Worm (Caenorhabditis elegans) whole organism, late embryonic: ENCODE results near the gene glrx-22.

Source experiments
- Y22D7AL.16 ChIP-seq: sonication (generic microtip); optimal IDR thresholded peaks from 2 replicates; lab custom pipeline; 2016; ENCODE audit warnings: missing genetic modification characterization, missing compliant biosample characterization
- ama-1 ChIP-seq: fragments of 150-350 bp; optimal IDR thresholded peaks from 2 replicates; lab custom pipeline; 2014
- ceh-34 ChIP-seq: sonication (generic microtip); optimal IDR thresholded peaks from 2 replicates; lab custom pipeline; 2016; ENCODE audit warnings: mild to moderate bottlenecking, missing genetic modification characterization, missing compliant biosample characterization
- dmd-4 ChIP-seq: sonication (generic microtip); optimal IDR thresholded peaks from 2 replicates; lab custom pipeline; 2016; ENCODE audit warnings: borderline replicate concordance, missing genetic modification characterization, missing compliant biosample characterization
- fkh-10 ChIP-seq: fragments of 150-350 bp; optimal IDR thresholded peaks from 2 replicates; lab custom pipeline; 2014; ENCODE audit warnings: missing biosample characterization, missing genetic modification reagents, missing genetic modification characterization

DNA sequence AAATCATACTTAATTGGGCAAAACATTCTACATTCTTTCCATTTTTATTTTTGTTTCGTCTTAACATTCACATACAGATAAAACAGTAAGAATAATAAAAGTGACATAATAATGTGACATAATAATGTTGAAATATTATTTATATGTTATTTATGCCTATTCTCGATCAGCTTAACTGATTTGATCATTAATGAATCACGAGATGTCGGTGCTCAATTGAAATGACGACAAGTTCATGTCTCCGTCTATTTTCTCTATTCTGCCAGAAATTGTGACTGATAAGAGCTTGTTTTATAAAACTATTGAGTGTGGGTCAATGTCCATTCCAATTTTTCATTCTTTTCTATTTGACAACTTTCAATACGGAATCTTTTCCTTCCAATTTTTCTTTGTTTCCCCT lies 49.3 kb downstream of the glrx-22 start:
- TF ChIP-seq fkh-10 (GFP tag; lab: Kevin White, UChicago) = no peak
- TF ChIP-seq Y22D7AL.16 (tag; lab: Kevin White, UChicago) = no peak
- no peak for TF ChIP-seq ama-1 (lab: Kevin White, UChicago)
- TF ChIP-seq ceh-34 = no peak
- TF ChIP-seq dmd-4 (tag; lab: Kevin White, UChicago) = no peak
